Fruit fly (Drosophila melanogaster) whole organism, embryonic: ENCODE results near the gene beag.

Experiments
- ATbp ChIP-seq: fragments of 200-800 bp; sonication (Bioruptor generic); optimal IDR thresholded peaks from 2 replicates; lab custom pipeline; 2017; ENCODE audit warnings: missing biosample characterization, mild to moderate bottlenecking, missing genetic modification characterization, missing genetic modification reagents
- Ada2b ChIP-seq: fragments of 200-800 bp; sonication (Bioruptor generic); IDR thresholded peaks from 2 replicates; pipeline ENCODE4 v1.3.6; 2022; ENCODE audit warnings: missing biosample characterization, missing genetic modification characterization
- Blimp-1 ChIP-seq: fragments of 200-800 bp; sonication (Bioruptor generic); optimal IDR thresholded peaks from 3 replicates; lab custom pipeline; 2018; ENCODE audit warnings: missing biosample characterization, missing genetic modification characterization, mild to moderate bottlenecking, moderate library complexity, missing genetic modification reagents
- CG10147 ChIP-seq: fragments of 200-800 bp; sonication (Bioruptor generic); optimal IDR thresholded peaks from 2 replicates; lab custom pipeline; 2019; ENCODE audit warnings: missing biosample characterization, mild to moderate bottlenecking, missing genetic modification characterization, moderate library complexity
- CG10321 ChIP-seq: fragments of 200-800 bp; sonication (Bioruptor generic); IDR thresholded peaks from 2 replicates; pipeline ENCODE4 v1.3.6; 2022; ENCODE audit warnings: missing biosample characterization, missing genetic modification characterization
- CG13894 ChIP-seq: fragments of 200-800 bp; sonication (Bioruptor generic); optimal IDR thresholded peaks from 3 replicates; lab custom pipeline; 2018; ENCODE audit warnings: missing biosample characterization, mild to moderate bottlenecking, missing genetic modification characterization, moderate library complexity
- CG14441 ChIP-seq: fragments of 200-800 bp; sonication (Bioruptor generic); IDR thresholded peaks from 2 replicates; pipeline ENCODE4 v1.3.6; 2022; ENCODE audit warnings: missing biosample characterization, missing genetic modification characterization
- CG15269 ChIP-seq: fragments of 200-800 bp; sonication (Bioruptor generic); optimal IDR thresholded peaks from 2 replicates; lab custom pipeline; 2018; ENCODE audit warnings: missing biosample characterization, mild to moderate bottlenecking, missing genetic modification characterization, moderate library complexity
- CG15696 ChIP-seq: fragments of 200-800 bp; sonication (Bioruptor generic); optimal IDR thresholded peaks from 2 replicates; lab custom pipeline; 2019; ENCODE audit warnings: missing biosample characterization, mild to moderate bottlenecking, missing genetic modification characterization, moderate library complexity
- CG2678 ChIP-seq: fragments of 200-800 bp; sonication (Bioruptor generic); optimal IDR thresholded peaks from 3 replicates; lab custom pipeline; 2019; ENCODE audit warnings: missing biosample characterization, mild to moderate bottlenecking, missing genetic modification characterization, moderate library complexity
- CG30431 ChIP-seq: fragments of 200-800 bp; sonication (Bioruptor generic); optimal IDR thresholded peaks from 2 replicates; lab custom pipeline; 2017; ENCODE audit warnings: missing biosample characterization, missing genetic modification characterization
- CG31441 ChIP-seq: fragments of 200-800 bp; sonication (Bioruptor generic); IDR thresholded peaks from 2 replicates; pipeline ENCODE4 v1.3.6; 2022; ENCODE audit warnings: missing biosample characterization, missing genetic modification characterization
- CG3163 ChIP-seq: fragments of 200-800 bp; sonication (Bioruptor generic); optimal IDR thresholded peaks from 3 replicates; lab custom pipeline; 2016; ENCODE audit warnings: missing biosample characterization, missing genetic modification characterization
- CG33557 ChIP-seq: fragments of 200-800 bp; sonication (Bioruptor generic); optimal IDR thresholded peaks from 2 replicates; lab custom pipeline; 2019; ENCODE audit warnings: missing biosample characterization, mild to moderate bottlenecking, missing genetic modification characterization, moderate library complexity
- CG34224 ChIP-seq: fragments of 200-800 bp; sonication (Bioruptor generic); IDR thresholded peaks from 3 replicates; pipeline ENCODE4 v1.3.6; 2022; ENCODE audit warnings: missing biosample characterization, missing genetic modification characterization; ENCODE audit not compliant: partially characterized antibody
- CG42726 ChIP-seq: fragments of 200-800 bp; sonication (Bioruptor generic); IDR thresholded peaks from 2 replicates; pipeline ENCODE4 v1.3.6; 2022; ENCODE audit warnings: missing biosample characterization, missing genetic modification characterization; ENCODE audit not compliant: partially characterized antibody
- CG7372 ChIP-seq: fragments of 200-800 bp; sonication (Bioruptor generic); IDR thresholded peaks from 2 replicates; pipeline ENCODE4 v1.3.6; 2022; ENCODE audit warnings: missing biosample characterization, missing genetic modification characterization
- CG8290 ChIP-seq, 3 experiments: fragments of 200-800 bp; sonication (Bioruptor generic); optimal IDR thresholded peaks; 2 replicates each; lab custom pipeline; 2016 to 2019; ENCODE audit warnings: missing biosample characterization in 3 of 3, missing genetic modification characterization in 3 of 3, mild to moderate bottlenecking in 2 of 3, moderate library complexity in 1 of 3
- CG8924 ChIP-seq: fragments of 200-800 bp; optimal IDR thresholded peaks from 3 replicates; lab custom pipeline; 2019; ENCODE audit warnings: missing biosample characterization, mild to moderate bottlenecking, missing genetic modification characterization, moderate library complexity
- CG9609 ChIP-seq: fragments of 200-800 bp; sonication (Bioruptor generic); optimal IDR thresholded peaks from 3 replicates; lab custom pipeline; 2016; ENCODE audit warnings: missing biosample characterization, missing genetic modification characterization
- CoRest ChIP-seq: fragments of 200-800 bp; sonication (Bioruptor generic); optimal IDR thresholded peaks from 3 replicates; lab custom pipeline; 2018; ENCODE audit warnings: missing biosample characterization, mild to moderate bottlenecking, missing genetic modification characterization, moderate library complexity
- D ChIP-seq, 2 experiments: fragments of 200-800 bp in 1 of 2; fragments of >200 bp in 1 of 2; sonication (Bioruptor generic) in 1 of 2; optimal IDR thresholded peaks; 2 replicates in 1 of 2; 3 replicates in 1 of 2; lab custom pipeline; 2017; ENCODE audit warnings: mild to moderate bottlenecking in 1 of 2, missing biosample characterization in 1 of 2, missing genetic modification characterization in 1 of 2, missing genetic modification reagents in 1 of 2
- Doc2 ChIP-seq: fragments of 200-800 bp; sonication (Bioruptor generic); IDR thresholded peaks from 2 replicates; pipeline ENCODE4 v1.3.6; 2022; ENCODE audit warnings: missing biosample characterization, missing genetic modification characterization
- Dref ChIP-seq: fragments of 200-800 bp; sonication (Bioruptor generic); IDR thresholded peaks from 2 replicates; pipeline ENCODE4 v1.3.6; 2022; ENCODE audit warnings: missing biosample characterization, missing genetic modification characterization
- Eip74EF ChIP-seq, 2 experiments: fragments of 200-800 bp in 1 of 2; fragments of >200 bp in 1 of 2; sonication (Bioruptor generic) in 1 of 2; optimal IDR thresholded peaks; 2 replicates each; lab custom pipeline; 2017 to 2019; ENCODE audit warnings: missing biosample characterization in 2 of 2, missing genetic modification characterization in 2 of 2, mild to moderate bottlenecking in 1 of 2, moderate library complexity in 1 of 2
- Hr78 ChIP-seq, 2 experiments: fragments of 200-800 bp in 1 of 2; fragments of >200 bp in 1 of 2; sonication (Bioruptor generic) in 1 of 2; optimal IDR thresholded peaks; 2 replicates each; lab custom pipeline; 2017 to 2019; ENCODE audit warnings: missing biosample characterization in 2 of 2, missing genetic modification characterization in 2 of 2, mild to moderate bottlenecking in 1 of 2, moderate library complexity in 1 of 2
- MESR4 ChIP-seq: fragments of 200-800 bp; sonication (Bioruptor generic); optimal IDR thresholded peaks from 2 replicates; lab custom pipeline; 2018; ENCODE audit warnings: missing biosample characterization, mild to moderate bottlenecking, missing genetic modification characterization, moderate library complexity
- Nf-YC ChIP-seq: fragments of 200-800 bp; optimal IDR thresholded peaks from 3 replicates; lab custom pipeline; 2019; ENCODE audit warnings: missing biosample characterization, mild to moderate bottlenecking, missing genetic modification characterization, moderate library complexity
- Ptx1 ChIP-seq: fragments of 200-800 bp; sonication (Bioruptor generic); IDR thresholded peaks from 2 replicates; pipeline ENCODE4 v1.3.6; 2022; ENCODE audit warnings: missing biosample characterization, missing genetic modification characterization
- Rfx ChIP-seq: fragments of 200-800 bp; sonication (Bioruptor generic); IDR thresholded peaks from 2 replicates; pipeline ENCODE4 v1.3.6; 2022; ENCODE audit warnings: missing biosample characterization, missing genetic modification characterization
- TFAM ChIP-seq: fragments of 200-800 bp; sonication (Bioruptor generic); optimal IDR thresholded peaks from 2 replicates; lab custom pipeline; 2017; ENCODE audit warnings: missing biosample characterization, missing genetic modification characterization, inconsistent platforms
- bigmax ChIP-seq: fragments of 200-800 bp; sonication (Bioruptor generic); optimal IDR thresholded peaks from 2 replicates; lab custom pipeline; 2018; ENCODE audit warnings: missing biosample characterization, mild to moderate bottlenecking, missing genetic modification characterization
- chinmo ChIP-seq: fragments of 200-800 bp; sonication (Bioruptor generic); IDR thresholded peaks from 4 replicates; pipeline ENCODE4 v1.3.6; 2022; ENCODE audit warnings: missing biosample characterization, missing genetic modification characterization; ENCODE audit not compliant: partially characterized antibody
- gfzf ChIP-seq: fragments of 200-800 bp; sonication (Bioruptor generic); optimal IDR thresholded peaks from 2 replicates; lab custom pipeline; 2016; ENCODE audit warnings: missing biosample characterization, mild to moderate bottlenecking, missing genetic modification characterization, moderate library complexity
- grn ChIP-seq: fragments of 200-800 bp; sonication (Bioruptor generic); optimal IDR thresholded peaks from 3 replicates; lab custom pipeline; 2017; ENCODE audit warnings: missing biosample characterization, missing genetic modification characterization
- hbn ChIP-seq: fragments of 200-800 bp; sonication (Bioruptor generic); IDR thresholded peaks from 2 replicates; pipeline ENCODE4 v1.3.6; 2022; ENCODE audit warnings: missing biosample characterization, missing genetic modification characterization; ENCODE audit not compliant: partially characterized antibody
- ind ChIP-seq: fragments of 200-800 bp; sonication (Bioruptor generic); optimal IDR thresholded peaks from 3 replicates; lab custom pipeline; 2016; ENCODE audit warnings: missing biosample characterization, missing genetic modification characterization
- ken ChIP-seq: fragments of 200-800 bp; sonication (Bioruptor generic); IDR thresholded peaks from 3 replicates; pipeline ENCODE4 v1.3.6; 2022; ENCODE audit warnings: missing biosample characterization, missing genetic modification characterization
- nmo ChIP-seq: fragments of 200-800 bp; sonication (Bioruptor generic); optimal IDR thresholded peaks from 2 replicates; lab custom pipeline; 2018; ENCODE audit warnings: missing biosample characterization, mild to moderate bottlenecking, missing genetic modification characterization, moderate library complexity
- peb ChIP-seq: fragments of 200-800 bp; sonication (Bioruptor generic); IDR thresholded peaks from 2 replicates; pipeline ENCODE4 v1.3.6; 2022; ENCODE audit warnings: missing biosample characterization, missing genetic modification characterization
- rib ChIP-seq: fragments of 200-800 bp; sonication (Bioruptor generic); IDR thresholded peaks from 2 replicates; pipeline ENCODE4 v1.3.6; 2022; ENCODE audit warnings: missing biosample characterization, missing genetic modification characterization
- row ChIP-seq: fragments of 200-800 bp; sonication (Bioruptor generic); IDR thresholded peaks from 3 replicates; pipeline ENCODE4 v1.3.6; 2022; ENCODE audit warnings: missing biosample characterization, missing genetic modification characterization
- sd ChIP-seq: fragments of 200-800 bp; sonication (Bioruptor generic); optimal IDR thresholded peaks from 3 replicates; lab custom pipeline; 2018; ENCODE audit warnings: missing biosample characterization, mild to moderate bottlenecking, missing genetic modification characterization, moderate library complexity
- shn ChIP-seq: fragments of 200-800 bp; sonication (Bioruptor generic); optimal IDR thresholded peaks from 3 replicates; lab custom pipeline; 2016; ENCODE audit warnings: missing biosample characterization, missing genetic modification characterization
- tap ChIP-seq: fragments of 200-800 bp; optimal IDR thresholded peaks from 3 replicates; lab custom pipeline; 2019; ENCODE audit warnings: missing biosample characterization, mild to moderate bottlenecking, missing genetic modification characterization, moderate library complexity
- tgo ChIP-seq: fragments of 200-800 bp; sonication (Bioruptor generic); IDR thresholded peaks from 3 replicates; pipeline ENCODE4 v1.3.6; 2022; ENCODE audit warnings: missing biosample characterization, missing genetic modification characterization
- usp ChIP-seq: fragments of >200 bp; optimal IDR thresholded peaks from 2 replicates; lab custom pipeline; 2017; ENCODE audit warnings: missing biosample characterization, missing genetic modification characterization

beag gene

DNA sequence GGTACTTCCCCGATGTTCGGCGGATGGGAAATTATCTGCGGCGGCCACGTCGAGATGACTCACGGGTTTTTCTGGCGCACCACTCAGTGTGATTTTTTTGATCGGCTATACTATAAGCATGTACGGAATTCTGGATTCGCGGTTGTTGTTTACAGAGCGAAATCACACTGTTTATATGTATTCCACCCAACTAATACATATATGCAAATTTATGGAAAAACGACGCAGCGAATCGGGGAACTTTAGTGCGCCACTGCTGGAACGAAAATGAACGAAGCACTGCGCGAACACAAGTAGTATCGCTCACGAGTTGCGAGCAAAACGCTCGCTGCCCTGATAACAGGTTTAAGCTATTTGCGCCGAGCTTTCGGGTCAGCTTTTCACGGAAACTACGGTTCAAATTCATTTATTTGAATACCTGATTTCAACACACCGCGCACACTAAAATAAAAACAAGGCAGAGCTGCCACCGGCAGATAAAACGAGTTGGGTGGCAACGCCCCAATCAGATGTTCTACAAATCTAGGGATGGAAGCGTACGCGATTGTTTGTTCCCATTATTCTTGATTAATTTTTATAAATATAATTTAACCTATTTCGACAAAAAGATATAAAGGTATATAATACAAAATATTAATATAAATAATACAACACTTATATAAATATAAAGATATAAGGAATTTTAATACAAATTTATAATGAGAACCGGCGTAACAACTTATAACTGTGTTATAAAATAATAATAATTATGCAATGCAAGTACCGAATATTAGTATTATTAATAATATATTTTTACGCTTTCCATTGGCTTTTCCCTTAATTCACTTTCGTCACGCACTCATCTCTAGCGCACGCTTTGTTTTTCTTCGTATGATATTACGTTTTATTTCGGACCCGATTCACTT lies 17.1 kb downstream of the beag start, which contains the start of gene Rel (continued):
- TF ChIP-seq CG15696 (tag; lab: Kevin White, UChicago): peak; percentile 78
- no peak for TF ChIP-seq CG7372
- peak in 1 of 2 experiments; percentile 24 for TF ChIP-seq Eip74EF (GFP tag; optimal IDR thresholded peaks at IDR 0.05; lab: Kevin White, UChicago)
- no peak for TF ChIP-seq CG10321 (GFP tag; lab: Robert Waterston, UW)
- no peak for TF ChIP-seq rib (GFP tag; lab: Robert Waterston, UW)
- no peak for TF ChIP-seq TFAM (GFP tag; lab: Kevin White, UChicago)
- TF ChIP-seq Dref (GFP tag; lab: Robert Waterston, UW): no peak
- TF ChIP-seq CG2678 (tag; lab: Kevin White, UChicago): peak; percentile 86
- TF ChIP-seq ind (GFP tag; lab: Kevin White, UChicago): peak; percentile 43
- TF ChIP-seq CG30431 (GFP tag; lab: Kevin White, UChicago): peak; percentile 50
- TF ChIP-seq gfzf: peak; percentile 3
- TF ChIP-seq chinmo (GFP tag; lab: Robert Waterston, UW): no peak
- TF ChIP-seq sd (tag; lab: Kevin White, UChicago): peak; percentile 96
- TF ChIP-seq tap: peak; percentile 77
- TF ChIP-seq CG34224 (GFP tag; lab: Robert Waterston, UW): no peak
- peak; percentile 87 for TF ChIP-seq nmo (GFP tag; lab: Kevin White, UChicago)
- TF ChIP-seq CG33557 (GFP tag; lab: Kevin White, UChicago): peak; percentile 79
- TF ChIP-seq CG14441: no peak
- TF ChIP-seq CG3163 (GFP tag; lab: Kevin White, UChicago): no peak
- TF ChIP-seq CG42726 (GFP tag; lab: Robert Waterston, UW): no peak
- TF ChIP-seq CG8924 (tag; lab: Kevin White, UChicago): peak; percentile 87
- no peak for TF ChIP-seq usp
- peak; percentile 40 for TF ChIP-seq shn (GFP tag; lab: Kevin White, UChicago)
- peak; percentile 90 for TF ChIP-seq CoRest (tag; lab: Kevin White, UChicago)
- no peak for TF ChIP-seq D (optimal IDR thresholded peaks at IDR 0.05; lab: Kevin White, UChicago)
- peak; percentile 70 for TF ChIP-seq D (GFP tag; optimal IDR thresholded peaks at IDR 0.05; lab: Kevin White, UChicago)
- peak in 1 of 2 experiments; percentile 34 for TF ChIP-seq Hr78 (GFP tag; optimal IDR thresholded peaks at IDR 0.05; lab: Kevin White, UChicago)
- TF ChIP-seq MESR4 (GFP tag; lab: Kevin White, UChicago): peak; percentile 27
- TF ChIP-seq grn (GFP tag; lab: Kevin White, UChicago): no peak
- peak; percentile 74 for TF ChIP-seq CG10147
- TF ChIP-seq Blimp-1: peak; percentile 83
- TF ChIP-seq Ada2b (GFP tag; lab: Robert Waterston, UW): no peak
- no peak for TF ChIP-seq row
- TF ChIP-seq ken: no peak
- TF ChIP-seq tgo (GFP tag; lab: Robert Waterston, UW): no peak
- no peak for TF ChIP-seq peb (GFP tag; lab: Robert Waterston, UW)
- TF ChIP-seq Doc2 (GFP tag; lab: Robert Waterston, UW): no peak
- TF ChIP-seq hbn (GFP tag; lab: Robert Waterston, UW): no peak
- TF ChIP-seq CG31441 (GFP tag; lab: Robert Waterston, UW): no peak
- TF ChIP-seq Rfx (GFP tag; lab: Robert Waterston, UW): no peak
- no peak for TF ChIP-seq CG9609 (GFP tag; lab: Kevin White, UChicago)
- no peak for TF ChIP-seq Ptx1 (GFP tag; lab: Robert Waterston, UW)
- no peak for TF ChIP-seq bigmax
- TF ChIP-seq ATbp: peak; percentile 17
- peak; percentile 73 for TF ChIP-seq Nf-YC (tag; lab: Kevin White, UChicago)
- peak; percentile 78 for TF ChIP-seq CG15269 (tag; lab: Kevin White, UChicago)
- TF ChIP-seq CG8290 (GFP tag; optimal IDR thresholded peaks at IDR 0.05; lab: Kevin White, UChicago): peak; percentile 39
- peak in 1 of 2 experiments; percentile 68 for TF ChIP-seq CG8290 (tag; optimal IDR thresholded peaks at IDR 0.05; lab: Kevin White, UChicago)
- peak; percentile 97 for TF ChIP-seq CG13894
